Worm (Caenorhabditis elegans): ENCODE results near the gene str-130.

- TF ChIP-seq unc-62 (GFP tag; optimal IDR thresholded peaks at IDR 0.05 in 1 of 2) (no peak), unc-62 (tag; optimal IDR thresholded peaks at IDR 0.05) (no peak), mes-2 (tag; optimal IDR thresholded peaks at IDR 0.05; ENCODE audit: poor library complexity, severe bottlenecking) (no peak), nhr-6 (tag; optimal IDR thresholded peaks at IDR 0.05) (no peak), egl-27 (tag; optimal IDR thresholded peaks at IDR 0.05) (no peak), nhr-41 (GFP tag; IDR thresholded peaks at IDR 0.05) (no peak)
Observed at ce11 chrV:8081579-8081978, 8.9 kb downstream of the str-130 start, which contains the start of gene str-131.

Measured in whole organism, L4 larva.